Worm (Caenorhabditis elegans): ENCODE measurements around the gene F44E2.4.

F44E2.4 gene

ce11 chrIII:8782744-8783143 lies 55.5 kb downstream of the F44E2.4 start (continued):
- TF ChIP-seq lin-40 (tag; optimal IDR thresholded peaks at IDR 0.05): peak; percentile 44
- peak; percentile 25 for TF ChIP-seq tbp1 (GFP tag; optimal IDR thresholded peaks at IDR 0.05)
- TF ChIP-seq rcor-1 (GFP tag; IDR thresholded peaks at IDR 0.05): no peak
- no peak for TF ChIP-seq nhr-179 (tag; optimal IDR thresholded peaks at IDR 0.05)
- peak; percentile 49 for TF ChIP-seq attf-5 (GFP tag; optimal IDR thresholded peaks at IDR 0.05)
- no peak for TF ChIP-seq ekl-4 (GFP tag; IDR thresholded peaks at IDR 0.05)
- TF ChIP-seq pha-4 (tag; optimal IDR thresholded peaks at IDR 0.05): no peak
- TF ChIP-seq egl-18 (GFP tag; IDR thresholded peaks at IDR 0.05): no peak
- TF ChIP-seq atf-7 (tag; optimal IDR thresholded peaks at IDR 0.05): peak; percentile 47
- no peak for TF ChIP-seq hmg-20 (GFP tag; IDR thresholded peaks at IDR 0.05)
- 0 out of 2 replicates have a peak, but pooled peaks have one; percentile 35 for TF ChIP-seq cebp-1 (GFP tag; IDR thresholded peaks at IDR 0.05)
- TF ChIP-seq cebp-1 (tag; optimal IDR thresholded peaks at IDR 0.05): peak; percentile 44
- TF ChIP-seq athp-1 (tag; optimal IDR thresholded peaks at IDR 0.05): no peak
- peak; percentile 75 for TF ChIP-seq ztf-26 (tag; optimal IDR thresholded peaks at IDR 0.05)
- no peak for TF ChIP-seq akir-1 (GFP tag; optimal IDR thresholded peaks at IDR 0.05)
